Fruit fly (Drosophila melanogaster) whole organism, wandering third instar larva: Measurements from ENCODE around the gene Nlp.
A peak's percentile ranks its signal among the peaks of the same experiment; 100 is the strongest.

ENCODE experiments used
- Abd-B ChIP-seq: fragments of >200 bp; optimal IDR thresholded peaks from 2 replicates; lab custom pipeline; 2017; ENCODE audit warnings: missing biosample characterization, missing genetic modification characterization
- CG32264 ChIP-seq: fragments of 200-800 bp; sonication (Bioruptor generic); optimal IDR thresholded peaks from 2 replicates; lab custom pipeline; 2016; ENCODE audit warnings: missing biosample characterization, missing genetic modification characterization
- CG9705 ChIP-seq: fragments of 200-800 bp; sonication (Bioruptor generic); optimal IDR thresholded peaks from 2 replicates; lab custom pipeline; 2018; ENCODE audit warnings: missing biosample characterization, mild to moderate bottlenecking, missing genetic modification characterization
- CrebA ChIP-seq: fragments of 200-800 bp; sonication (Bioruptor generic); optimal IDR thresholded peaks from 2 replicates; lab custom pipeline; 2016; ENCODE audit warnings: missing biosample characterization, mild to moderate bottlenecking, missing genetic modification characterization, borderline replicate concordance
- Dif ChIP-seq: fragments of 200-275, 200-300 bp; sonication (Bioruptor generic); optimal IDR thresholded peaks from 2 replicates; lab custom pipeline; 2018; ENCODE audit warnings: missing biosample characterization, missing genetic modification characterization; ENCODE audit not compliant: partially characterized antibody
- GATAd ChIP-seq: sonication (Bioruptor generic); optimal IDR thresholded peaks from 2 replicates; lab custom pipeline; 2016; ENCODE audit warnings: missing biosample characterization, missing genetic modification characterization
- HLH106 ChIP-seq: fragments of 200-800 bp; optimal IDR thresholded peaks from 3 replicates; lab custom pipeline; 2019; ENCODE audit warnings: missing biosample characterization, mild to moderate bottlenecking, missing genetic modification characterization, moderate library complexity
- Hnf4 ChIP-seq: fragments of 200-800 bp; sonication (Bioruptor generic); optimal IDR thresholded peaks from 2 replicates; lab custom pipeline; 2016; ENCODE audit warnings: missing biosample characterization, mild to moderate bottlenecking, missing genetic modification characterization
- Hr78 ChIP-seq: fragments of >200 bp; optimal IDR thresholded peaks from 2 replicates; lab custom pipeline; 2017; ENCODE audit warnings: missing biosample characterization, missing genetic modification characterization
- Hr83 ChIP-seq: fragments of 200-300 bp; sonication (Bioruptor generic); optimal IDR thresholded peaks from 2 replicates; lab custom pipeline; 2016; ENCODE audit warnings: missing biosample characterization, mild to moderate bottlenecking, missing genetic modification characterization, moderate library complexity; ENCODE audit not compliant: poor library complexity, severe bottlenecking
- Jra ChIP-seq: sonication (Bioruptor generic); optimal IDR thresholded peaks from 2 replicates; lab custom pipeline; 2016; ENCODE audit warnings: missing biosample characterization, missing genetic modification characterization
- Mio ChIP-seq: sonication (Bioruptor generic); optimal IDR thresholded peaks from 2 replicates; lab custom pipeline; 2016; ENCODE audit warnings: missing biosample characterization, missing genetic modification characterization
- Myc ChIP-seq: fragments of >200 bp; optimal IDR thresholded peaks from 2 replicates; lab custom pipeline; 2017
- N ChIP-seq: fragments of >200 bp; optimal IDR thresholded peaks from 2 replicates; lab custom pipeline; 2018; ENCODE audit warnings: missing biosample characterization, missing external identifiers, missing genetic modification characterization
- OdsH ChIP-seq: fragments of 200-800 bp; sonication (Bioruptor generic); optimal IDR thresholded peaks from 2 replicates; lab custom pipeline; 2016; ENCODE audit warnings: missing biosample characterization, mild to moderate bottlenecking, missing genetic modification characterization
- Rel ChIP-seq, 2 experiments: fragments of 200-800 bp; sonication (Bioruptor generic) in 1 of 2; optimal IDR thresholded peaks; 2 replicates in 1 of 2; 3 replicates in 1 of 2; lab custom pipeline; 2016 to 2019; ENCODE audit warnings: mild to moderate bottlenecking in 2 of 2, missing biosample characterization in 2 of 2, missing genetic modification characterization in 2 of 2, moderate library complexity in 1 of 2
- Sp1 ChIP-seq: fragments of 200-800 bp; sonication (Bioruptor generic); optimal IDR thresholded peaks from 3 replicates; lab custom pipeline; 2019; ENCODE audit warnings: missing biosample characterization, mild to moderate bottlenecking, missing genetic modification characterization, moderate library complexity
- Vsx2 ChIP-seq: fragments of 200-300, 225-300 bp; sonication (Bioruptor generic); optimal IDR thresholded peaks from 2 replicates; lab custom pipeline; 2018; ENCODE audit warnings: missing biosample characterization, missing genetic modification characterization; ENCODE audit not compliant: partially characterized antibody
- br ChIP-seq: fragments of 200-800 bp; sonication (Bioruptor generic); optimal IDR thresholded peaks from 2 replicates; lab custom pipeline; 2016; ENCODE audit warnings: missing biosample characterization, missing genetic modification characterization
- brk ChIP-seq: fragments of 200-800 bp; sonication (Bioruptor generic); optimal IDR thresholded peaks from 2 replicates; lab custom pipeline; 2016; ENCODE audit warnings: missing biosample characterization, mild to moderate bottlenecking, missing genetic modification characterization
- ey ChIP-seq: fragments of 200-800 bp; sonication (Bioruptor generic); optimal IDR thresholded peaks from 2 replicates; lab custom pipeline; 2016; ENCODE audit warnings: missing biosample characterization, missing genetic modification characterization
- foxo ChIP-seq, 2 experiments: fragments of 200-800 bp; sonication (Bioruptor generic); optimal IDR thresholded peaks; 2 replicates in 1 of 2; 3 replicates in 1 of 2; lab custom pipeline; 2016 to 2017; ENCODE audit warnings: missing biosample characterization in 2 of 2, missing genetic modification characterization in 2 of 2
- fru ChIP-seq: fragments of 200-800 bp; sonication (Bioruptor generic); optimal IDR thresholded peaks from 3 replicates; lab custom pipeline; 2016; ENCODE audit warnings: missing biosample characterization, mild to moderate bottlenecking, missing genetic modification characterization
- h ChIP-seq: fragments of 200-800 bp; sonication (Bioruptor generic); optimal IDR thresholded peaks from 3 replicates; lab custom pipeline; 2016; ENCODE audit warnings: missing biosample characterization, mild to moderate bottlenecking, missing genetic modification characterization
- jim ChIP-seq: fragments of 175-275, 200-325 bp; sonication (Bioruptor generic); optimal IDR thresholded peaks from 2 replicates; lab custom pipeline; 2016; ENCODE audit warnings: missing biosample characterization, mild to moderate bottlenecking, missing genetic modification characterization
- lola ChIP-seq: fragments of >200 bp; optimal IDR thresholded peaks from 2 replicates; lab custom pipeline; 2017; ENCODE audit warnings: missing biosample characterization, missing genetic modification characterization
- rgr ChIP-seq: fragments of 200-800 bp; sonication (Bioruptor generic); optimal IDR thresholded peaks from 3 replicates; lab custom pipeline; 2016; ENCODE audit warnings: missing biosample characterization, mild to moderate bottlenecking, missing genetic modification characterization
- sage ChIP-seq: fragments of 200-800 bp; sonication (Bioruptor generic); optimal IDR thresholded peaks from 2 replicates; lab custom pipeline; 2016; ENCODE audit warnings: missing biosample characterization, mild to moderate bottlenecking, missing genetic modification characterization
- sv ChIP-seq: fragments of 200-800 bp; sonication (Bioruptor generic); optimal IDR thresholded peaks from 3 replicates; lab custom pipeline; 2016; ENCODE audit warnings: missing biosample characterization, missing genetic modification characterization
- tai ChIP-seq: sonication (Bioruptor generic); optimal IDR thresholded peaks from 2 replicates; lab custom pipeline; 2016; ENCODE audit warnings: missing biosample characterization, missing genetic modification characterization
- usp ChIP-seq: fragments of >200 bp; optimal IDR thresholded peaks from 2 replicates; lab custom pipeline; 2017; ENCODE audit warnings: missing biosample characterization, missing genetic modification characterization
- woc ChIP-seq: sonication (Bioruptor generic); optimal IDR thresholded peaks from 2 replicates; lab custom pipeline; 2016; ENCODE audit warnings: missing biosample characterization, mild to moderate bottlenecking, missing genetic modification characterization

Nlp gene

DNA sequence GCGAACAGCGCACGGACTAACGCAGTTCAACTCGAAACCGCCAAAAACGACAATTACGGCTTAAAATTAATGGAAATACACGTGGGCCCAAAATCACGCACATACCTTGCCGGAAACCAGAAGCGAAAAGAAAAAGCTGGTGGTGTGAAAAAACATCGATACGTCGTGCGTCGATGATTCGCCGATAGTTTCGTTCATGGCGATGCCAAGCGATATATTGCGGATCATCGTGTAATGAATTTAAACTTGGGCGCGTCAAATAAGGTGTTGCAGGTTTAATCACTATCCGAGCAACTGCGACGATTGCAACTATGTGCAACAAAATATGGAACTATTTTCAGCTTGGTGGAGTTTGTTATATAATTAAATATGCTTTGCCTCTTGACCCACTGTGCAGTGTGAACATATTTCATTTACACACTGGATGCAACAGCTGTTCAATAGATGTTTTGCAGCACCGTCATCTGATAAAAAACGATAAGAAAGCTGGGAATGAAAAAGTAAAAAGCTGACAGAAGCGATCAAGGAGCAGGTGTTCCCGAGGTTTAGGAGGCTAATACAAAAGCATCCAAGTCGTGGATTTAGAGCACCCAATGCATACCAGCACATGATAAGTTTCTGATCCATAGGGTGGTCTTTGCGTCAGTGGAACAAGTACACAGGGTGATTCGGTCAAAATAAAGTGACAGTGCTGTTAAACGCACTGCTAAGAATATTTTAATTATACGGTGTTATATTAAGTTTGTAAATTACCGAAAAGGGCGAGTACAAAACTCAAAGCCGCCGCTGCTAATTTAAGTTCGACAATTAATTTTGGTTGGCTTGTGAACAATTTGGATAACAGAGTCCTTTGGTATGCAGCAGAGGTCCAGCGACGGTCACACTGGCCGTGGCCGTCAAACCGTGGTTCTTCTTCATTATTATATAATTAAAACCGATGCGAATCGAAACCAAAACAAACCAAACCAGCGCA lies 41.7 kb downstream of the Nlp start, which contains the start of the genes RpL32 and CG7943 (continued):
- TF ChIP-seq Jra (peak; percentile 93), Hr78 (GFP tag; lab: Kevin White, UChicago) (no peak), sage (peak; percentile 88), GATAd (peak; percentile 90), Abd-B (no peak)
- TF ChIP-seq, all 38 proteins: peak for 25

DNA sequence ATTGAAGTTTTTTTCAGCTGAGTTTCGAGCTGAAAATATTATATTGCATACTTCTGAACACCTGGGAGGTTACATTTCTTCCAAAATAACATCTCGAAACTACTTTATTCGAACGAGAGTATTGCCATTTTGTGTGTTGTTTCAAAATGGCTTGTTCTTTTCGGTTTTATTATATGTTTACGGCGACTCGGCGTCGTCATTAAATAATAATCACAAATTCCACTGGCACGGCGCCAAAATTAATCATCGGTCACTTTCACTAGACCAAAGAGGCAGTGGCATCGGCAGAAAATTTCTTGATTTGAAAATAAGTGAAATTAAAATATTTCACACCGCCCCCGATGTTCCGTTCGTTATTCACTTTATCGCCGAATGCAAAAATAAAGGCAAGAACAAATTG lies 45.9 kb downstream of the Nlp start:
- TF ChIP-seq fru (GFP tag; lab: Kevin White, UChicago) = no peak
- TF ChIP-seq CrebA (GFP tag; lab: Kevin White, UChicago) = no peak
- TF ChIP-seq brk (GFP tag; lab: Kevin White, UChicago) = no peak
- no peak for TF ChIP-seq br (GFP tag; lab: Kevin White, UChicago)
- TF ChIP-seq jim = no peak
- no peak for TF ChIP-seq woc (GFP tag; lab: Kevin White, UChicago)
- no peak for TF ChIP-seq CG9705 (GFP tag; lab: Kevin White, UChicago)

dm6 chr3R:30051933-30052332 lies 47.3 kb downstream of the Nlp start, which contains the start of gene CG15528:
CG15528 (minus strand) TSS chr3R:30052112.
- TF ChIP-seq N (GFP tag; lab: Kevin White, UChicago) (no peak), Hr78 (GFP tag; lab: Kevin White, UChicago) (no peak), CG9705 (GFP tag; lab: Kevin White, UChicago) (no peak), Rel (GFP tag; optimal IDR thresholded peaks at IDR 0.05; lab: Kevin White, UChicago) (no peak), Rel (tag; optimal IDR thresholded peaks at IDR 0.05; lab: Kevin White, UChicago) (no peak), Hnf4 (GFP tag; lab: Kevin White, UChicago) (no peak), Vsx2 (GFP tag; lab: Kevin White, UChicago) (no peak), tai (GFP tag; lab: Kevin White, UChicago) (no peak), foxo (GFP tag; optimal IDR thresholded peaks at IDR 0.05; lab: Kevin White, UChicago) (no peak), usp (GFP tag; lab: Kevin White, UChicago) (no peak), CrebA (GFP tag; lab: Kevin White, UChicago) (no peak), sage (no peak)

DNA sequence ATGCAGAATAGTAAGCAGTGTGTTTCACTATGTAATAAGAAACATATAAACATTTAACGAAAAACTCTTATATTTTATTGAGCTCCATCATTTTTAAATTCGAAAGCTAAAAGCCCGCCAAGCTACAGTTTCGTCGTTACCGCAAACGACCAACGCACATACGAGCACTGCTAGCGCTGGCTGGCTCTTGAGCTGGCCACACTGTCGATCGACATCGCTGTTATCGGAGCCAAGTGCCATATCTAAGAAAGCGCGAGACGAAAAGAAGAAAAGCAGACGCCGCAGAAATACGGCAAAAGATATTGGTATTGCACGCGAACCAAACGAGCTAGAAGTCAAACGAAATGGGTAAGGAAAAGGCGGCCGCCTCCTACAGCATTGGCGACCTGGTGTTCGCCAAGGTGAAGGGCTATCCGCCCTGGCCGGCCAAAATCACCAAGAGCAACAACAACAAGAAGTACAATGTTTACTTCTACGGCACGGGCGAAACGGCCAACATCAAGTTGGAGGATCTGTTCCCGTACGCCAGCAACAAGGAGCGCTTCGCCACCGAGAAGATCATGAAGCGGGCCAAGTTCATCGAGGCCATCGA lies 48.0 kb downstream of the Nlp start, which contains the start of gene Jasper:
Gene Jasper (plus strand): TSS at position 60 of the 592 bp plus-strand sequence.
- TF ChIP-seq Dif (GFP tag; lab: Kevin White, UChicago) (peak; percentile 11), Hr83 (no peak), HLH106 (tag; lab: Kevin White, UChicago) (peak; percentile 11), Rel (GFP tag; optimal IDR thresholded peaks at IDR 0.05; lab: Kevin White, UChicago) (no peak), Rel (tag; optimal IDR thresholded peaks at IDR 0.05; lab: Kevin White, UChicago) (peak; percentile 26), Sp1 (peak; percentile 29), Myc (peak; percentile 28), Mio (no peak)

DNA sequence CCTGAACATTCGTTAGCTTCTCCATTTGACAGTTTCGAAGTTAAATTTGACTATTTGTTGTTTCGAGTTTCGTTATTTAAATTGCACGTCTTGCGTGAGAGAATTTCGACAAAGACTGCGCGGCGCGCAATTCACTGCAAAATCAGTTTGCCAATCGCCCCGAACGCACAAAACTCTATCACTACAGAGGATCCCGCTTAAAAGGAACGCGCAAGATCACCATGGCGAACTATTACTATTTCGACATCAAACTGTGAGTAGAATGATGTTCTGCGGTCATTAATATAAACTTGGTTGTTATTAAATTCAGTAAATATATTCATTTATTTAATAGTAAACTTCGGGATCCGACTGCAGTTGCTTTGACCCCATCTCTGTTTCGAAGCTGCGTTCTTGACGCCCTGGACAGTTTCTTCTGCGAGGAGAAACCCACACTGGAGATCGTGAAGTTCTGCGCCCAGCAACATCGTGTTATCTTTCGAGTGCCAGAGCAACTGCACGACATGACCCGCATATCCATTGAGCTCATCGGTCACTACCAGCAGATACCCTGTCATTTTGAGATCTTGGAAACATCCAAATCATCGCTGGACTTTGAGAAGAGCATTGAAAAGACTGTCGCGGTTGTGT lies 51.4 kb downstream of the Nlp start, which contains the start of the genes Rpp14b and spn-A:
Gene Rpp14b (plus strand): TSS at position 43 of the 630 bp plus-strand sequence.
Gene spn-A (minus strand): TSS at position 123 of the 630 bp plus-strand sequence.
- TF ChIP-seq fru (GFP tag; lab: Kevin White, UChicago) (no peak), h (peak; percentile 18), tai (GFP tag; lab: Kevin White, UChicago) (no peak), Vsx2 (GFP tag; lab: Kevin White, UChicago) (no peak), woc (GFP tag; lab: Kevin White, UChicago) (peak; percentile 47), Mio (no peak), ey (GFP tag; lab: Kevin White, UChicago) (peak; percentile 19), OdsH (peak; percentile 4), CG9705 (GFP tag; lab: Kevin White, UChicago) (no peak), sv (GFP tag; lab: Kevin White, UChicago) (no peak), Hr83 (peak; percentile 21), lola (GFP tag; lab: Kevin White, UChicago) (no peak), rgr (peak; percentile 53), foxo (GFP tag; optimal IDR thresholded peaks at IDR 0.05; lab: Kevin White, UChicago) (peak in 1 of 2 experiments; percentile 43), Hr78 (GFP tag; lab: Kevin White, UChicago) (no peak), HLH106 (tag; lab: Kevin White, UChicago) (peak; percentile 39), CG32264 (GFP tag; lab: Kevin White, UChicago) (no peak), br (GFP tag; lab: Kevin White, UChicago) (peak; percentile 30), Sp1 (peak; percentile 13)
- TF ChIP-seq, all 38 proteins: peak for 10
